Worm (Caenorhabditis elegans) whole organism, early embryonic: Measurements from ENCODE around the gene R05G6.5.

Experiments
- ama-1 ChIP-seq: fragments of 150-350 bp; optimal IDR thresholded peaks from 2 replicates; lab custom pipeline; 2014
- flt-1 ChIP-seq: fragments of 200-800 bp; sonication (Bioruptor generic); IDR thresholded peaks from 2 replicates; pipeline ENCODE4 v1.3.6; 2022; ENCODE audit warnings: missing genetic modification characterization, missing compliant biosample characterization
- hmg-4 ChIP-seq: fragments of 200-800 bp; sonication (Bioruptor generic); optimal IDR thresholded peaks from 2 replicates; lab custom pipeline; 2018; ENCODE audit warnings: mild to moderate bottlenecking, missing genetic modification characterization, missing compliant biosample characterization
- pes-1 ChIP-seq: fragments of 200-800 bp; sonication (Bioruptor generic); IDR thresholded peaks from 2 replicates; pipeline ENCODE4 v1.3.6; 2022; ENCODE audit warnings: missing genetic modification reagents, missing genetic modification characterization, missing compliant biosample characterization
- scrt-1 ChIP-seq: fragments of 200-800 bp; sonication (Bioruptor generic); IDR thresholded peaks from 2 replicates; pipeline ENCODE4 v1.3.6; 2022; ENCODE audit warnings: missing genetic modification characterization, missing compliant biosample characterization
- tbx-11 ChIP-seq: fragments of 200-800 bp; sonication (Bioruptor generic); IDR thresholded peaks from 2 replicates; pipeline ENCODE4 v1.3.6; 2022; ENCODE audit warnings: missing genetic modification characterization, missing compliant biosample characterization

DNA sequence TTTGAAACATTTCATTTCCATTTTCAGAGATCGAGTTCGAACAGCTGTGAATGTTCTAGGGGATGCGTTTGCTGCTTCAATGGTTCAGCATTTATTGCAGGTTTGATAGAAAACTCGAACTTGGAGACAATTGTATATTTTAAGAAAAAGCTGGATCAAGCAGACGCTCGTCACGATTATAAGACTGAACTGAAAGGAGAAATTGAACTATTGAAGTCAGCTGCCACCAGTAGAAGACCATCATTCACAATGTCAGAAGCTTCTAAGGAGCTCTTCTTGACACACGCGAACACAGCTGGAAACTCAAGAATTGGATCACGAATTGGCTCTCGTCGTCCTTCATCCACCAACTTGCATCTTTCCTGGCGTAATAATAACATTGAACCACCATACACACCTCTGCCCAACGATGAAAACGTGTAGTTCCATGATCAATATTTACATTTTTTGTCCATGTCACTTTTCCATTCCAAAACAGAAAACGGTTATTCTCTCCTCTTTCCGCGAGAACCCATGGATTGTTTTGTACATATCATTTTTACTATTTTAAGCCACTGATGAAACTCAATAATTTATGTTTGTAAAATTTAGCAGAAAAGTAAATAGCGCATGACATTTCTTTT, 2.2 kb upstream of the R05G6.5 start:
- no peak for TF ChIP-seq tbx-11
- TF ChIP-seq ama-1 (lab: Kevin White, UChicago) = no peak
- TF ChIP-seq scrt-1 = no peak
- no peak for TF ChIP-seq flt-1
- TF ChIP-seq hmg-4 (GFP tag; lab: Kevin White, UChicago) = no peak
- TF ChIP-seq pes-1 = no peak
